Fruit fly (Drosophila melanogaster): Measurements from ENCODE around the gene Trc8.

DNA sequence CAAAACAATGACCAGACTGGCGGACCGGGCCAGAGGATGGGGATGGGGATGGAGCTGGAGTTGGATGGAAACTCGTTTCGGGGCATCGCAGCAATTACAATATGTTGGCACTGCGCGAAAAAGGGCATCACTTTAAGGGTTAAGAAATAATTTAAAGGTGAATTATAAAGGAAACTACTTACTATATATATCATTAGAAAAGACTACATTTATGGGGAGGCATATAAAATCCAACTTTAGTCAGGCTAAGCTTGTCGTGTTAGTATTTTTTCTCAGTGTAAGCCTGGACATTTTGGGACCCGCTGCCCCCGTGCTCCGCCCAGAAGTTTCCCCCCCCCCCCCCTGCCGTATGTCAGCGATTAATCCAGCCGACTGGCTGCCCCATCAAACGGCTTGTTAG lies 3.0 kb upstream of the Trc8 start:
- TF ChIP-seq CG8159 (tag; optimal IDR thresholded peaks at IDR 0.05), result peak; percentile 38
- no peak for TF ChIP-seq CG14655 (GFP tag; optimal IDR thresholded peaks at IDR 0.05)
- no peak for TF ChIP-seq EcR (GFP tag; optimal IDR thresholded peaks at IDR 0.05)
- peak; percentile 64 for TF ChIP-seq Ets98B (GFP tag; IDR thresholded peaks at IDR 0.05)
- TF ChIP-seq CG32121 (GFP tag; IDR thresholded peaks at IDR 0.05), result peak; percentile 39; the same call in 1 of the 2 replicates
- TF ChIP-seq D1 (tag; optimal IDR thresholded peaks at IDR 0.05), result no peak
- TF ChIP-seq rn (GFP tag; IDR thresholded peaks at IDR 0.05), result peak; percentile 56
- TF ChIP-seq gl (tag; optimal IDR thresholded peaks at IDR 0.05), result no peak

All from whole organism, pupa.